Fruit fly (Drosophila melanogaster) S2 (cell line): ENCODE measurements around the gene CG5853.

Source experiments
- CG8478 ChIP-seq: fragments of >200 bp; optimal IDR thresholded peaks from 2 replicates; lab custom pipeline; 2018
- CTCF ChIP-seq, 2 experiments: fragments of >200 bp; optimal IDR thresholded peaks; 2 replicates each; lab custom pipeline; 2018

DNA sequence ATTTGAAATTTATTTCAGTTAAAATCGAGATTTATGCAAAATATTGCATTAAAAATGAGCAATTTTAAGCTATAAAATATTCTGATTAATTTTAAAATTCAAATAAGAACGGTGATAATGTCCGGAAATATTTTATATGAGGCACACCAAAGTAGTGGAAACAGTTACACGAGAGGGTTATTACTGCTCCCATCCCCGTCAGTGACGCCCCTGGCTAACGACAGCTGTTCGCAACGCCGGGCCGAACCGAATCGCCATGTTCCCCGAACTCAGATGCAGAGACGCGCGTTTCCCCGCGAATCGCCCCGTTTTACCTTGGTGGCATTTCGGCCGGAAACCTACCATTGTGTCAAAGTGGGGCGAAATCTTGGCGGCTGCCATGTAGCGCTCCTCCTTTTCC lies 35.7 kb downstream of the CG5853 start:
- TF ChIP-seq CG8478 (lab: Kevin White, UChicago), result no peak
- no peak for TF ChIP-seq CTCF (optimal IDR thresholded peaks at IDR 0.05; lab: Kevin White, UChicago)
